Worm (Caenorhabditis elegans) whole organism, L4 larva: ENCODE measurements around the gene tsp-11.
A peak's percentile ranks its signal among the peaks of the same experiment; 100 is the strongest.

Experiments used
- F26F4.8 ChIP-seq: fragments of 200-800 bp; sonication (Bioruptor generic); conservative IDR thresholded peaks from 2 replicates; pipeline ENCODE4 v1.3.6; 2022; ENCODE audit warnings: missing genetic modification characterization, missing compliant biosample characterization
- F44E2.7 ChIP-seq: fragments of 200-800 bp; sonication (Bioruptor generic); IDR thresholded peaks from 2 replicates; pipeline ENCODE4 v2.1.2; 2022; ENCODE audit warnings: missing genetic modification characterization, missing compliant biosample characterization
- R02D3.7 ChIP-seq: fragments of 150-350 bp; sonication (generic microtip); optimal IDR thresholded peaks from 3 replicates; lab custom pipeline; 2014; ENCODE audit warnings: missing biosample characterization, missing genetic modification characterization
- T20F7.1 ChIP-seq: fragments of 200-800 bp; sonication (Bioruptor generic); optimal IDR thresholded peaks from 2 replicates; lab custom pipeline; 2018; ENCODE audit warnings: mild to moderate bottlenecking, missing genetic modification characterization, missing compliant biosample characterization
- Y105C5A.15 ChIP-seq: fragments of 200-800 bp; sonication (Bioruptor generic); IDR thresholded peaks from 2 replicates; pipeline ENCODE4 v1.3.6; 2022; ENCODE audit warnings: missing genetic modification characterization, missing compliant biosample characterization
- Y48G9A.11 ChIP-seq: fragments of 200-800 bp; sonication (Bioruptor generic); IDR thresholded peaks from 2 replicates; pipeline ENCODE4 v1.3.6; 2022; ENCODE audit warnings: missing genetic modification reagents, missing genetic modification characterization, missing compliant biosample characterization
- Y75B8A.6 ChIP-seq: fragments of 200-800 bp; sonication (Bioruptor generic); IDR thresholded peaks from 2 replicates; pipeline ENCODE4 v1.3.6; 2022; ENCODE audit warnings: missing genetic modification reagents, missing genetic modification characterization, missing compliant biosample characterization
- ZK546.5 ChIP-seq, 2 experiments: sonication (generic microtip); optimal IDR thresholded peaks; 2 replicates each; lab custom pipeline; 2017; ENCODE audit warnings: missing biosample characterization in 2 of 2, missing genetic modification characterization in 2 of 2
- aly-2 ChIP-seq: sonication (generic microtip); optimal IDR thresholded peaks from 2 replicates; lab custom pipeline; 2018; ENCODE audit warnings: missing biosample characterization, missing genetic modification characterization
- attf-4 ChIP-seq: sonication (generic microtip); optimal IDR thresholded peaks from 3 replicates; lab custom pipeline; 2017; ENCODE audit warnings: missing biosample characterization, missing genetic modification characterization
- ceh-20 ChIP-seq: fragments of 200-800 bp; sonication (Bioruptor generic); IDR thresholded peaks from 2 replicates; pipeline ENCODE4 v1.3.6; 2022; ENCODE audit warnings: missing genetic modification reagents, missing genetic modification characterization, missing compliant biosample characterization
- ceh-32 ChIP-seq: sonication (generic microtip); optimal IDR thresholded peaks from 2 replicates; lab custom pipeline; 2016; ENCODE audit warnings: mild to moderate bottlenecking, missing genetic modification characterization, missing compliant biosample characterization; ENCODE audit not compliant: poor library complexity
- ceh-62 ChIP-seq: sonication (generic microtip); optimal IDR thresholded peaks from 2 replicates; lab custom pipeline; 2017; ENCODE audit warnings: missing biosample characterization, missing genetic modification characterization
- cey-2 ChIP-seq: sonication (generic microtip); optimal IDR thresholded peaks from 3 replicates; lab custom pipeline; 2017; ENCODE audit warnings: missing genetic modification characterization, mild to moderate bottlenecking, missing compliant biosample characterization, antibody characterized with exemption, borderline replicate concordance; ENCODE audit not compliant: insufficient read depth
- daf-12 ChIP-seq: fragments of 150-350 bp; optimal IDR thresholded peaks from 2 replicates; lab custom pipeline; 2014; ENCODE audit warnings: missing biosample characterization, missing genetic modification reagents, missing genetic modification characterization
- daf-16 ChIP-seq, 3 experiments: sonication (generic microtip); optimal IDR thresholded peaks; 2 replicates each; lab custom pipeline; 2016 to 2017; ENCODE audit warnings: missing genetic modification characterization in 3 of 3, missing genetic modification reagents in 3 of 3, mild to moderate bottlenecking in 2 of 3, missing compliant biosample characterization in 2 of 3, missing biosample characterization in 1 of 3, moderate library complexity in 1 of 3
- dmd-6 ChIP-seq: fragments of 200-800 bp; sonication (Bioruptor generic); IDR thresholded peaks from 2 replicates; pipeline ENCODE4 v1.3.6; 2022; ENCODE audit warnings: missing genetic modification reagents, missing genetic modification characterization, missing compliant biosample characterization
- duxl-1 ChIP-seq: sonication (generic microtip); optimal IDR thresholded peaks from 2 replicates; lab custom pipeline; 2016; ENCODE audit warnings: mild to moderate bottlenecking, missing genetic modification characterization, moderate library complexity, missing compliant biosample characterization; ENCODE audit not compliant: poor library complexity
- fkh-10 ChIP-seq: fragments of 150-350 bp; optimal IDR thresholded peaks from 2 replicates; lab custom pipeline; 2014; ENCODE audit warnings: missing biosample characterization, missing genetic modification reagents, missing genetic modification characterization
- fos-1 ChIP-seq: fragments of 150-350 bp; optimal IDR thresholded peaks from 2 replicates; lab custom pipeline; 2014; ENCODE audit warnings: missing biosample characterization, missing genetic modification characterization
- hif-1 ChIP-seq, 2 experiments: sonication (generic microtip); optimal IDR thresholded peaks; 2 replicates each; lab custom pipeline; 2016 to 2017; ENCODE audit warnings: missing compliant biosample characterization in 2 of 2, missing genetic modification characterization in 2 of 2, missing genetic modification reagents in 2 of 2, missing genotype in 2 of 2, mild to moderate bottlenecking in 1 of 2
- hlh-11 ChIP-seq: fragments of 200-800 bp; sonication (Bioruptor generic); optimal IDR thresholded peaks from 2 replicates; lab custom pipeline; 2018; ENCODE audit warnings: mild to moderate bottlenecking, missing genetic modification characterization, missing compliant biosample characterization
- hmg-1.1 ChIP-seq: fragments of 200-800 bp; sonication (Bioruptor generic); IDR thresholded peaks from 2 replicates; pipeline ENCODE4 v1.3.6; 2022; ENCODE audit warnings: missing genetic modification reagents, missing genetic modification characterization, missing compliant biosample characterization
- lim-7 ChIP-seq: fragments of 200-800 bp; sonication (Bioruptor generic); IDR thresholded peaks from 2 replicates; pipeline ENCODE4 v1.3.6; 2022; ENCODE audit warnings: missing genetic modification characterization, missing compliant biosample characterization
- lin-15B ChIP-seq: fragments of 150-350 bp; sonication (generic microtip); optimal IDR thresholded peaks from 3 replicates; lab custom pipeline; 2014; ENCODE audit warnings: missing biosample characterization, missing genetic modification characterization
- lsy-2 ChIP-seq, 2 experiments: fragments of 150-350 bp in 1 of 2; sonication (generic microtip) in 1 of 2; optimal IDR thresholded peaks; 2 replicates each; lab custom pipeline; 2014 to 2017; ENCODE audit warnings: missing biosample characterization in 2 of 2, missing genetic modification characterization in 2 of 2
- madf-5 ChIP-seq, 2 experiments: fragments of 200-800 bp; sonication (Bioruptor generic); IDR thresholded peaks; 2 replicates each; pipeline ENCODE4 v1.3.6; 2022; ENCODE audit warnings: missing compliant biosample characterization in 2 of 2, missing genetic modification characterization in 2 of 2
- mdl-1 ChIP-seq, 2 experiments: fragments of 150-350 bp in 1 of 2; sonication (generic microtip) in 1 of 2; optimal IDR thresholded peaks; 2 replicates each; lab custom pipeline; 2014 to 2017; ENCODE audit warnings: missing biosample characterization in 2 of 2, missing genetic modification characterization in 2 of 2
- mep-1 ChIP-seq: fragments of 150-350 bp; sonication (generic microtip); optimal IDR thresholded peaks from 3 replicates; lab custom pipeline; 2014; ENCODE audit warnings: missing biosample characterization, missing genetic modification characterization
- mxl-3 ChIP-seq: fragments of 200-800 bp; sonication (Bioruptor generic); optimal IDR thresholded peaks from 2 replicates; lab custom pipeline; 2018; ENCODE audit warnings: mild to moderate bottlenecking, missing genetic modification characterization, missing compliant biosample characterization
- nhr-11 ChIP-seq: fragments of 150-350 bp; optimal IDR thresholded peaks from 2 replicates; lab custom pipeline; 2014; ENCODE audit warnings: missing biosample characterization, missing genetic modification characterization
- nhr-111 ChIP-seq: fragments of 200-800 bp; sonication (Bioruptor generic); optimal IDR thresholded peaks from 2 replicates; lab custom pipeline; 2018; ENCODE audit warnings: mild to moderate bottlenecking, missing genetic modification characterization, missing compliant biosample characterization
- nhr-41 ChIP-seq: fragments of 200-800 bp; sonication (Bioruptor generic); IDR thresholded peaks from 2 replicates; pipeline ENCODE4 v1.3.6; 2022; ENCODE audit warnings: missing genetic modification reagents, missing genetic modification characterization, missing compliant biosample characterization
- nhr-6 ChIP-seq: fragments of 150-350 bp; optimal IDR thresholded peaks from 2 replicates; lab custom pipeline; 2014; ENCODE audit warnings: missing biosample characterization, missing genetic modification characterization
- rbr-2 ChIP-seq: sonication (generic microtip); optimal IDR thresholded peaks from 2 replicates; lab custom pipeline; 2016; ENCODE audit warnings: missing genotype, missing genetic modification characterization, missing compliant biosample characterization
- saeg-2 ChIP-seq: fragments of 200-800 bp; sonication (Bioruptor generic); IDR thresholded peaks from 2 replicates; pipeline ENCODE4 v1.3.6; 2022; ENCODE audit warnings: missing genetic modification reagents, missing genetic modification characterization, missing compliant biosample characterization
- sdz-12 ChIP-seq: fragments of 200-800 bp; sonication (Bioruptor generic); optimal IDR thresholded peaks from 2 replicates; lab custom pipeline; 2018; ENCODE audit warnings: mild to moderate bottlenecking, missing genetic modification characterization, missing compliant biosample characterization
- spr-1 ChIP-seq: sonication (generic microtip); optimal IDR thresholded peaks from 2 replicates; lab custom pipeline; 2016; ENCODE audit warnings: mild to moderate bottlenecking, missing genetic modification characterization, missing compliant biosample characterization
- spr-3 ChIP-seq: fragments of 200-800 bp; sonication (Bioruptor generic); optimal IDR thresholded peaks from 2 replicates; lab custom pipeline; 2018; ENCODE audit warnings: mild to moderate bottlenecking, missing genetic modification characterization, missing compliant biosample characterization
- unc-130 ChIP-seq: sonication (generic microtip); optimal IDR thresholded peaks from 2 replicates; lab custom pipeline; 2016; ENCODE audit warnings: missing genetic modification reagents, missing genetic modification characterization, missing compliant biosample characterization
- unc-62 ChIP-seq, 3 experiments: fragments of 150-350 bp in 1 of 3; sonication (generic microtip); optimal IDR thresholded peaks in 2 of 3; peaks in 1 of 3; 1 replicate in 1 of 3; 2 replicates in 2 of 3; lab custom pipeline; 2014 to 2017; ENCODE audit warnings: missing biosample characterization in 3 of 3, missing genetic modification characterization in 3 of 3, missing genetic modification reagents in 3 of 3, missing genotype in 1 of 3
- vab-7 ChIP-seq: fragments of 200-800 bp; sonication (Bioruptor generic); IDR thresholded peaks from 2 replicates; pipeline ENCODE4 v1.3.6; 2022; ENCODE audit warnings: missing genetic modification reagents, missing genetic modification characterization, missing compliant biosample characterization
- zfp-2 ChIP-seq: sonication (generic microtip); optimal IDR thresholded peaks from 2 replicates; lab custom pipeline; 2016; ENCODE audit warnings: mild to moderate bottlenecking, missing genetic modification characterization, missing compliant biosample characterization
- zfp-3 ChIP-seq: fragments of 200-800 bp; sonication (Bioruptor generic); conservative IDR thresholded peaks from 2 replicates; pipeline ENCODE4 v1.3.6; 2022; ENCODE audit warnings: missing genetic modification reagents, missing genetic modification characterization, missing compliant biosample characterization
- zip-11 ChIP-seq: fragments of 200-800 bp; sonication (Bioruptor generic); IDR thresholded peaks from 2 replicates; pipeline ENCODE4 v1.3.6; 2022; ENCODE audit warnings: missing genetic modification characterization, missing compliant biosample characterization
- ztf-11 ChIP-seq: fragments of 150-350 bp; optimal IDR thresholded peaks from 2 replicates; lab custom pipeline; 2014; ENCODE audit warnings: missing biosample characterization, missing genetic modification characterization

tsp-11 gene

ce11 chrX:9150269-9150744 is 12.7 kb upstream of the tsp-11 start, which contains the start of gene tmbi-4 (continued):
- TF ChIP-seq fkh-10 = peak; percentile 23
- no peak for TF ChIP-seq Y105C5A.15 (GFP tag; lab: Robert Waterston, UW)
- TF ChIP-seq ceh-20 (GFP tag; lab: Robert Waterston, UW) = peak; percentile 36; the same call in 1 of the 2 replicates
- no peak for TF ChIP-seq spr-1 (tag; lab: Kevin White, UChicago)
- no peak for TF ChIP-seq zfp-2 (tag; lab: Kevin White, UChicago)
- peak in 1 of 2 experiments; percentile 47 for TF ChIP-seq mdl-1 (tag; optimal IDR thresholded peaks at IDR 0.05; lab: Kevin White, UChicago)
- TF ChIP-seq T20F7.1 (GFP tag; lab: Kevin White, UChicago) = no peak
- TF ChIP-seq Y75B8A.6 (GFP tag; lab: Robert Waterston, UW) = no peak
- TF ChIP-seq zfp-3 (GFP tag; lab: Robert Waterston, UW) = no peak
- no peak for TF ChIP-seq sdz-12 (GFP tag; lab: Kevin White, UChicago)
- TF ChIP-seq madf-5 (GFP tag; IDR thresholded peaks at IDR 0.05; lab: Robert Waterston, UW) = no peak
- TF ChIP-seq mxl-3 = peak; percentile 33
- TF ChIP-seq saeg-2 (GFP tag; lab: Robert Waterston, UW) = no peak
- no peak for TF ChIP-seq nhr-41
- no peak for TF ChIP-seq vab-7 (GFP tag; lab: Robert Waterston, UW)
- TF ChIP-seq lin-15B (tag; lab: Kevin White, UChicago) = no peak
- TF ChIP-seq fos-1 (tag; lab: Kevin White, UChicago) = no peak
- no peak for TF ChIP-seq ceh-32 (tag; lab: Kevin White, UChicago)
- no peak for TF ChIP-seq zip-11 (GFP tag; lab: Robert Waterston, UW)
- TF ChIP-seq lsy-2 (tag; optimal IDR thresholded peaks at IDR 0.05; lab: Kevin White, UChicago) = peak in 1 of 2 experiments; percentile 67
- TF ChIP-seq nhr-111 (GFP tag; lab: Kevin White, UChicago) = no peak
- no peak for TF ChIP-seq ZK546.5 (tag; optimal IDR thresholded peaks at IDR 0.05; lab: Kevin White, UChicago)
- TF ChIP-seq dmd-6 (GFP tag; lab: Robert Waterston, UW) = peak; percentile 47
- TF ChIP-seq F44E2.7 = no peak
- peak; percentile 51 for TF ChIP-seq nhr-11
- peak; percentile 40 for TF ChIP-seq nhr-6 (tag; lab: Kevin White, UChicago)
- TF ChIP-seq duxl-1 (tag; lab: Kevin White, UChicago) = no peak
- TF ChIP-seq unc-62 (GFP tag; optimal IDR thresholded peaks at IDR 0.05 in 1 of 2; lab: Kevin White, UChicago) = peak in 1 of 2 experiments; percentile 87
- TF ChIP-seq unc-62 (tag; optimal IDR thresholded peaks at IDR 0.05; lab: Kevin White, UChicago) = no peak
- TF ChIP-seq F26F4.8 (GFP tag; lab: Robert Waterston, UW) = no peak
- TF ChIP-seq hif-1 (tag; optimal IDR thresholded peaks at IDR 0.05; lab: Kevin White, UChicago) = peak in 1 of 2 experiments; percentile 50
- no peak for TF ChIP-seq unc-130 (GFP tag; lab: Kevin White, UChicago)
- TF ChIP-seq ceh-62 = no peak
- TF ChIP-seq daf-16 (GFP tag; optimal IDR thresholded peaks at IDR 0.05; lab: Kevin White, UChicago) = no peak
- peak; percentile 90 for TF ChIP-seq daf-16 (tag; optimal IDR thresholded peaks at IDR 0.05; lab: Kevin White, UChicago)
- peak; percentile 30 for TF ChIP-seq rbr-2
- TF ChIP-seq spr-3 (GFP tag; lab: Kevin White, UChicago) = no peak
- no peak for TF ChIP-seq daf-12 (tag; lab: Kevin White, UChicago)
- no peak for TF ChIP-seq ztf-11

- TF ChIP-seq ceh-62 (no peak), Y48G9A.11 (GFP tag; lab: Robert Waterston, UW) (no peak), hmg-1.1 (GFP tag; lab: Robert Waterston, UW) (no peak), fkh-10 (no peak), aly-2 (tag; lab: Kevin White, UChicago) (no peak), rbr-2 (no peak), R02D3.7 (tag; lab: Kevin White, UChicago) (no peak), T20F7.1 (GFP tag; lab: Kevin White, UChicago) (no peak), hlh-11 (tag; lab: Kevin White, UChicago) (no peak), attf-4 (tag; lab: Kevin White, UChicago) (no peak), mep-1 (tag; lab: Kevin White, UChicago) (no peak), hif-1 (tag; optimal IDR thresholded peaks at IDR 0.05; lab: Kevin White, UChicago) (no peak), cey-2 (tag; lab: Kevin White, UChicago) (no peak), lim-7 (GFP tag; lab: Robert Waterston, UW) (no peak)
Observed at ce11 chrX:9154216-9154615, 8.7 kb upstream of the tsp-11 start, which contains the start of gene B0563.7. Gene B0563.7 (minus strand): TSS chrX:9154316.
